Fruit fly (Drosophila melanogaster): ENCODE data around the gene CG7099.

Gene CG7099

dm6 chr2L:13367378-13367777 is 20.0 kb upstream of the CG7099 start, which contains the start of gene Tap42 (continued):
- TF ChIP-seq Sry-β (GFP tag; optimal IDR thresholded peaks at IDR 0.05): peak; percentile 79
- no peak for TF ChIP-seq org-1 (GFP tag; optimal IDR thresholded peaks at IDR 0.05)
- no peak for TF ChIP-seq inv (GFP tag; IDR thresholded peaks at IDR 0.05; ENCODE audit: partially characterized antibody)
- TF ChIP-seq CG1792 (GFP tag; optimal IDR thresholded peaks at IDR 0.05): no peak
- TF ChIP-seq nmo (GFP tag; optimal IDR thresholded peaks at IDR 0.05): peak; percentile 20
- peak; percentile 24; the same call in 1 of the 2 replicates for TF ChIP-seq CG13287 (GFP tag; IDR thresholded peaks at IDR 0.05; ENCODE audit: partially characterized antibody)
- no peak for TF ChIP-seq Atf-2 (GFP tag; optimal IDR thresholded peaks at IDR 0.05)
- TF ChIP-seq CG12155 (GFP tag; optimal IDR thresholded peaks at IDR 0.05): peak; percentile 22
- TF ChIP-seq CG6813 (GFP tag; optimal IDR thresholded peaks at IDR 0.05): no peak
- peak; percentile 22 for TF ChIP-seq CG2678 (tag; optimal IDR thresholded peaks at IDR 0.05)
- TF ChIP-seq Hsf (GFP tag; optimal IDR thresholded peaks at IDR 0.05): peak; percentile 32
- no peak for TF ChIP-seq CG9797 (GFP tag; optimal IDR thresholded peaks at IDR 0.05)
- peak; percentile 89 for TF ChIP-seq CG7928 (GFP tag; optimal IDR thresholded peaks at IDR 0.05)
- TF ChIP-seq CG3281 (GFP tag; optimal IDR thresholded peaks at IDR 0.05): peak; percentile 46
- no peak for TF ChIP-seq gcm (GFP tag; optimal IDR thresholded peaks at IDR 0.05)
- peak; percentile 49 for TF ChIP-seq CG13424 (tag; optimal IDR thresholded peaks at IDR 0.05)
- no peak for TF ChIP-seq hkb (optimal IDR thresholded peaks at IDR 0.05)
- peak; percentile 30; the same call in 1 of the 2 replicates for TF ChIP-seq hkb (GFP tag; IDR thresholded peaks at IDR 0.05)
- TF ChIP-seq ap (GFP tag; IDR thresholded peaks at IDR 0.05): no peak
- TF ChIP-seq Eip74EF (GFP tag; optimal IDR thresholded peaks at IDR 0.05): no peak
- TF ChIP-seq esg (GFP tag; conservative IDR thresholded peaks at IDR 0.05): no peak
- peak; percentile 24 for TF ChIP-seq CG17829 (tag; optimal IDR thresholded peaks at IDR 0.05)
- peak; percentile 25 for TF ChIP-seq scrt (GFP tag; optimal IDR thresholded peaks at IDR 0.05)
- no peak for TF ChIP-seq CTCF (GFP tag; optimal IDR thresholded peaks at IDR 0.05)
- TF ChIP-seq CG15696 (tag; optimal IDR thresholded peaks at IDR 0.05): peak; percentile 11
- no peak for TF ChIP-seq bigmax (GFP tag; optimal IDR thresholded peaks at IDR 0.05)
- TF ChIP-seq TFAM (GFP tag; optimal IDR thresholded peaks at IDR 0.05): no peak
- TF ChIP-seq usp (GFP tag; optimal IDR thresholded peaks at IDR 0.05): no peak
- peak; percentile 50 for TF ChIP-seq grau (tag; optimal IDR thresholded peaks at IDR 0.05)
- TF ChIP-seq row (GFP tag; IDR thresholded peaks at IDR 0.05): peak; percentile 71
- TF ChIP-seq Mad (GFP tag; optimal IDR thresholded peaks at IDR 0.05): peak; percentile 26
- peak; percentile 13 for TF ChIP-seq CG12744 (GFP tag; optimal IDR thresholded peaks at IDR 0.05)
- TF ChIP-seq Xrp1 (GFP tag; IDR thresholded peaks at IDR 0.05): 0 out of 2 replicates have a peak, but pooled peaks have one; percentile 12
- TF ChIP-seq CG30431 (GFP tag; optimal IDR thresholded peaks at IDR 0.05): no peak
- peak; percentile 20 for TF ChIP-seq Meics (GFP tag; optimal IDR thresholded peaks at IDR 0.05)
- no peak for TF ChIP-seq schlank (tag; optimal IDR thresholded peaks at IDR 0.05)
- no peak for TF ChIP-seq CG43689 (GFP tag; IDR thresholded peaks at IDR 0.05)
- TF ChIP-seq Lim3 (GFP tag; IDR thresholded peaks at IDR 0.05): no peak
- no peak for TF ChIP-seq CG14050 (GFP tag; IDR thresholded peaks at IDR 0.05)
- TF ChIP-seq CHES-1-like (GFP tag; optimal IDR thresholded peaks at IDR 0.05): no peak
- TF ChIP-seq zf30C (GFP tag; optimal IDR thresholded peaks at IDR 0.05): no peak
- peak; percentile 23; the same call in 1 of the 2 replicates for TF ChIP-seq CG10366 (GFP tag; IDR thresholded peaks at IDR 0.05)
- no peak for TF ChIP-seq disco-r (GFP tag; optimal IDR thresholded peaks at IDR 0.05)
- peak; percentile 13 for TF ChIP-seq Bteb2 (GFP tag; optimal IDR thresholded peaks at IDR 0.05)
- no peak for TF ChIP-seq Mes4 (GFP tag; optimal IDR thresholded peaks at IDR 0.05)
- TF ChIP-seq CG16813 (GFP tag; IDR thresholded peaks at IDR 0.05; ENCODE audit: partially characterized antibody): no peak
- TF ChIP-seq CG15601 (tag; optimal IDR thresholded peaks at IDR 0.05): peak; percentile 1
- TF ChIP-seq crc (GFP tag; optimal IDR thresholded peaks at IDR 0.05): no peak
- no peak for TF ChIP-seq HLH3B (GFP tag; IDR thresholded peaks at IDR 0.05)
- peak; percentile 25 for TF ChIP-seq HmgZ (tag; optimal IDR thresholded peaks at IDR 0.05)
- TF ChIP-seq fd3F (GFP tag; optimal IDR thresholded peaks at IDR 0.05): no peak
- peak; percentile 46 for TF ChIP-seq CG14710 (tag; optimal IDR thresholded peaks at IDR 0.05)

Data from whole organism, embryonic.